Fruit fly (Drosophila melanogaster): ENCODE data around the gene CG10581.

DNA sequence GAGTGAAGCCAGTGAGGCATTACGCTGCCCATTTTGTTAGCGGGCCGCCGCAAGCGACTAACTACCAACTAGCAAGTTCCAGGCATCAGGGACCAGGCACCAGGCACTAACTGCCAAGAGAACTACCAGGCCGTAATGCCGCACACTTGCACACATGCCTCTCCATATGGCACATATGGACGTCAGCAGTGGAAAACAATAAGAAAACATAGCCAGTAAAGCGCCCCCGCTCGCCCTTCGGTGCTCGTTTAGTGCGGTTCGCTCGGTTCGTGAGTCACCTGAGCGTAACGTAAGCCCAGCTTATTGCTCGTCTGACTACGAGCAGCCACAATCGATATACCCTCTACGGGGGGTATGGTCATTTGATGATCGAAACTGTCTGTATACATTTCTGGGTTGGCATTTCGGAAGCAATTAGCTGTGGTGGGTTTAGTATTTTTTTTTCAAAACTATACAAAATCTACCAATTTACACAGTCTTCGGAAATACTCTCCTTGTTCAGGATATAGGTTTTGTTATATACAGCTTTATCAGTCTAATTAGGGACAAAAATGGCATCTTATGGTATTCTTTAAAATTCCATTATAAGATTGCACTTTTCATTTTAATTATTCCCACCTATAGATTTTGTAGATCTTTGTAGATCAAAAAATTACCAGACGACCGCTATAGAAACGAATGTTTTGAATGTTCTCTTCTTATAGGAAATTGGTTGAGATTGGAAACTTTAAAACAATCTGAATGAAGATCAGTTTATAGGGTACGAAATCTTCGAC is 23.0 kb upstream of the CG10581 start:
- peak; percentile 33 for TF ChIP-seq CG3032 (tag; optimal IDR thresholded peaks at IDR 0.05)
- TF ChIP-seq Hr4 (GFP tag; optimal IDR thresholded peaks at IDR 0.05), result peak; percentile 71
- peak; percentile 66 for TF ChIP-seq acj6 (GFP tag; optimal IDR thresholded peaks at IDR 0.05)
- TF ChIP-seq Lpt (GFP tag; optimal IDR thresholded peaks at IDR 0.05), result peak; percentile 23
- TF ChIP-seq OdsH (GFP tag; optimal IDR thresholded peaks at IDR 0.05), result peak; percentile 71
- TF ChIP-seq Eip75B (GFP tag; optimal IDR thresholded peaks at IDR 0.05), result peak; percentile 68
- peak; percentile 28; the same call in 2 of the 3 replicates for TF ChIP-seq CG6163 (GFP tag; IDR thresholded peaks at IDR 0.05)
- TF ChIP-seq Hr39 (GFP tag; optimal IDR thresholded peaks at IDR 0.05), result peak; percentile 76
- peak; percentile 25; the same call in 1 of the 3 replicates for TF ChIP-seq eg (GFP tag; IDR thresholded peaks at IDR 0.05)
